Worm (Caenorhabditis elegans) whole organism, late embryonic: ENCODE data around the gene rig-6.
"Not testable (repeated sequence)": the region's sequence is repeated elsewhere in the genome, so short reads cannot be mapped to it uniquely, and the experiment has no call there.

ENCODE experiments used
- Y22D7AL.16 ChIP-seq: sonication (generic microtip); optimal IDR thresholded peaks from 2 replicates; lab custom pipeline; 2016; ENCODE audit warnings: missing genetic modification characterization, missing compliant biosample characterization
- ahr-1 ChIP-seq: sonication (generic microtip); optimal IDR thresholded peaks from 2 replicates; lab custom pipeline; 2016; ENCODE audit warnings: missing genetic modification characterization, missing compliant biosample characterization
- ceh-19 ChIP-seq: fragments of 200-800 bp; sonication (Bioruptor generic); optimal IDR thresholded peaks from 2 replicates; lab custom pipeline; 2018; ENCODE audit warnings: mild to moderate bottlenecking, missing genetic modification characterization, missing compliant biosample characterization
- ceh-22 ChIP-seq: sonication (generic microtip); optimal IDR thresholded peaks from 2 replicates; lab custom pipeline; 2017; ENCODE audit warnings: missing biosample characterization, missing genetic modification characterization
- ceh-24 ChIP-seq: sonication (generic microtip); optimal IDR thresholded peaks from 2 replicates; lab custom pipeline; 2016; ENCODE audit warnings: mild to moderate bottlenecking, missing genetic modification characterization, missing compliant biosample characterization
- ceh-30 ChIP-seq: fragments of 150-350 bp; optimal IDR thresholded peaks from 2 replicates; lab custom pipeline; 2014; ENCODE audit warnings: missing biosample characterization, missing genetic modification characterization
- ceh-31 ChIP-seq: sonication (generic microtip); optimal IDR thresholded peaks from 2 replicates; lab custom pipeline; 2016; ENCODE audit warnings: missing genetic modification characterization, missing compliant biosample characterization
- ceh-34 ChIP-seq: sonication (generic microtip); optimal IDR thresholded peaks from 2 replicates; lab custom pipeline; 2016; ENCODE audit warnings: mild to moderate bottlenecking, missing genetic modification characterization, missing compliant biosample characterization
- ceh-45 ChIP-seq: fragments of 200-800 bp; sonication (Bioruptor generic); IDR thresholded peaks from 2 replicates; pipeline ENCODE4 v1.3.6; 2022; ENCODE audit warnings: missing genetic modification reagents, missing genetic modification characterization, missing compliant biosample characterization
- ceh-48 ChIP-seq: sonication (generic microtip); optimal IDR thresholded peaks from 2 replicates; lab custom pipeline; 2016; ENCODE audit warnings: missing genetic modification characterization, inconsistent platforms, missing compliant biosample characterization
- dmd-4 ChIP-seq: sonication (generic microtip); optimal IDR thresholded peaks from 2 replicates; lab custom pipeline; 2016; ENCODE audit warnings: borderline replicate concordance, missing genetic modification characterization, missing compliant biosample characterization
- elt-2 ChIP-seq: sonication (generic microtip); optimal IDR thresholded peaks from 2 replicates; lab custom pipeline; 2016; ENCODE audit warnings: missing genetic modification reagents, missing genetic modification characterization, missing compliant biosample characterization
- fax-1 ChIP-seq: sonication (generic microtip); optimal IDR thresholded peaks from 2 replicates; lab custom pipeline; 2016; ENCODE audit warnings: missing genotype, missing genetic modification characterization, missing compliant biosample characterization
- fkh-10 ChIP-seq: fragments of 150-350 bp; optimal IDR thresholded peaks from 2 replicates; lab custom pipeline; 2014; ENCODE audit warnings: missing biosample characterization, missing genetic modification reagents, missing genetic modification characterization
- fkh-6 ChIP-seq: sonication (generic microtip); optimal IDR thresholded peaks from 2 replicates; lab custom pipeline; 2016; ENCODE audit warnings: missing genetic modification characterization, missing compliant biosample characterization
- hlh-8 ChIP-seq: sonication (generic microtip); optimal IDR thresholded peaks from 2 replicates; lab custom pipeline; 2016; ENCODE audit warnings: missing genotype, missing genetic modification characterization, missing compliant biosample characterization
- npax-4 ChIP-seq: sonication (generic microtip); optimal IDR thresholded peaks from 2 replicates; lab custom pipeline; 2016; ENCODE audit warnings: missing genetic modification characterization, missing compliant biosample characterization
- pha-2 ChIP-seq: sonication (generic microtip); optimal IDR thresholded peaks from 2 replicates; lab custom pipeline; 2017; ENCODE audit warnings: mild to moderate bottlenecking, missing genetic modification characterization, missing compliant biosample characterization
- ref-2 ChIP-seq: sonication (generic microtip); optimal IDR thresholded peaks from 2 replicates; lab custom pipeline; 2016; ENCODE audit warnings: missing genetic modification characterization, missing compliant biosample characterization
- sdc-2 ChIP-seq: sonication (generic microtip); optimal IDR thresholded peaks from 2 replicates; lab custom pipeline; 2016; ENCODE audit warnings: missing genotype, missing genetic modification characterization, missing compliant biosample characterization
- syd-9 ChIP-seq: sonication (generic microtip); optimal IDR thresholded peaks from 2 replicates; lab custom pipeline; 2016; ENCODE audit warnings: mild to moderate bottlenecking, missing genetic modification characterization, moderate library complexity, missing compliant biosample characterization
- tbx-7 ChIP-seq: sonication (generic microtip); optimal IDR thresholded peaks from 2 replicates; lab custom pipeline; 2016; ENCODE audit warnings: missing genotype, missing genetic modification characterization, missing compliant biosample characterization
- ttx-3 ChIP-seq: sonication (generic microtip); optimal IDR thresholded peaks from 2 replicates; lab custom pipeline; 2016; ENCODE audit warnings: missing genetic modification reagents, missing genetic modification characterization, missing compliant biosample characterization
- unc-3 ChIP-seq, 2 experiments: fragments of 200-800 bp in 1 of 2; sonication (Bioruptor generic) in 1 of 2; sonication (generic microtip) in 1 of 2; conservative IDR thresholded peaks in 1 of 2; optimal IDR thresholded peaks in 1 of 2; 2 replicates each; pipeline versions ENCODE4 v1.3.6 to Lab custom; 2016 to 2022; ENCODE audit warnings: missing compliant biosample characterization in 2 of 2, missing genetic modification characterization in 2 of 2, missing genetic modification reagents in 1 of 2
- unc-55 ChIP-seq: sonication (generic microtip); optimal IDR thresholded peaks from 2 replicates; lab custom pipeline; 2017; ENCODE audit warnings: missing biosample characterization, missing genetic modification reagents, missing genetic modification characterization

rig-6 gene

DNA sequence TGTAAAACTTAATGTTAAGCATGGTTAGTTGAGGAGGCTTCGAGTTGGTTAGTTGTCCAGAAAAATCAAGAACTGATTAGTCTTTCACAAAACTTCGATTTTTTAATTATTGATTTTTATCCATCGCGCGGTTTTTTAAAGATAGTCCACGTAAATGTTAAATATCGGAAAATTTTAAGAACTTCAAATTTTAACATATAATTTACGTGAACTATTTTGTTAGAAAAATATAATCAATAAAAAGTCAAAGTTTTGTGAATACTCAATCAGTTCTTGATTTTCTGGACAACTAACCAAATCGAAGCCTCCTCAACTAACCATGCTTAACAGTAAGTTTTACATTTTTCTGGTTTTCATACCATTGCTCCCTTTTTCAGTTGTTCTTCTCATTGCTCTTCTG lies 22.9 kb upstream of the rig-6 start, which contains the start of the genes C33F10.11 and C33F10.1:
C33F10.11 (minus strand) TSS at position 101 of the 400 bp plus-strand sequence.
C33F10.1 (plus strand) TSS at position 263 of the 400 bp plus-strand sequence.
- TF ChIP-seq fkh-6 (tag; lab: Kevin White, UChicago): no peak
- no peak for TF ChIP-seq npax-4
- TF ChIP-seq tbx-7 (tag; lab: Kevin White, UChicago): no peak
- TF ChIP-seq sdc-2 (tag; lab: Kevin White, UChicago): no peak

ce11 chrII:4827734-4828609 lies 16.1 kb upstream of the rig-6 start, which contains the start of the genes fbxb-88 and tbck-1:
TSS of gene fbxb-88 (minus strand) at chrII:4827884.
TSS of gene tbck-1 (plus strand) at chrII:4828559.
- TF ChIP-seq unc-55 (peak; percentile 68), ceh-34 (tag; lab: Kevin White, UChicago) (peak; percentile 0), ceh-24 (tag; lab: Kevin White, UChicago) (no peak)
- TF ChIP-seq, all 69 proteins: peak for 2

DNA sequence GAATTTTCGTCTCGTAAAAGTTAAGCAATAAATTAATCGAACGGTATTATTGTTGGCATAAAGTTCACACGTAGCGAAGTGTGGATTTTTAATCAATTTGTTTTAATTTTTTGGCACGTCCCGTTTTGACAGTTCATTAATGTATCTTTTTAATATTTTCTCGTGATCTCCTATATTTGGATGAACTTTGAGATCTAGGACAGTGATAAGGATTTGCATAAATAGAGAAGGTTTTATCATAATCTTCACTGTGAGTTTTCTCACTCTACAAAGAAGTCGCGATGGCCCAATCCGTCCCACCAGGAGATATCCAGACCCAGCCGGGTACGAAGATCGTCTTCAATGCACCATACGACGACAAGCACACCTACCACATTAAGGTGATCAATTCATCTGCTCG lies 13.2 kb upstream of the rig-6 start, which contains the start of the genes C33F10.8 and msp-40:
C33F10.8 (minus strand) TSS at position 101 of the 400 bp plus-strand sequence.
msp-40 (plus strand) TSS at position 282 of the 400 bp plus-strand sequence.
- not testable (repeated sequence) for TF ChIP-seq fkh-10 (GFP tag; lab: Kevin White, UChicago); pha-2 (tag; lab: Kevin White, UChicago); ttx-3 (tag; lab: Kevin White, UChicago)

ce11 chrII:4822610-4823009 lies 10.7 kb upstream of the rig-6 start:
- no peak for TF ChIP-seq ceh-48 (tag; lab: Kevin White, UChicago)
- peak; percentile 60 for TF ChIP-seq elt-2 (tag; lab: Kevin White, UChicago)

DNA sequence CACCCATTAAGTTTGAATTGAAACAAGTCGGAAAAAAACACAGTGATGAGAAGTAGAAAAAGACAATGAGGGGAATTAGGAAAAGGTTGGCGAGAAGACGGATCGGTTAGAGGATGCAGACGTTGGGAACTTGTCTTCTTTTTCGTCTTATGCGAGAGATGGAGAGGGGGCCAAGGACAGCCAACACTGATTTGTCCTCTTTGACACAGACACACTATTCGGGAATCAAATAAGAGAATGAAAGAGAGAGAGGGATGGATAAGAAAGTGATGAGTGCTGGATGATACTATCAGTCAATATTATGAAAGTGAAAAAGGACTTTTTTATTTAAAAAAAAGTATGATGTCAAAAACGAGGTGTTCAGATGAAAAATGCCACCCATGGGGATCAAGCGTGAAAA lies 9.9 kb upstream of the rig-6 start, which contains the start of gene lact-5:
lact-5 (minus strand) TSS at position 1 of the 400 bp plus-strand sequence.
- TF ChIP-seq fax-1 (tag; lab: Kevin White, UChicago): no peak
- no peak for TF ChIP-seq Y22D7AL.16 (tag; lab: Kevin White, UChicago)
- TF ChIP-seq elt-2 (tag; lab: Kevin White, UChicago): peak; percentile 15

ce11 chrII:4818780-4819179 lies 6.9 kb upstream of the rig-6 start:
- no peak for TF ChIP-seq unc-3 (GFP tag; conservative IDR thresholded peaks at IDR 0.05; lab: Robert Waterston, UW)
- no peak for TF ChIP-seq unc-3 (tag; optimal IDR thresholded peaks at IDR 0.05; lab: Kevin White, UChicago)
- no peak for TF ChIP-seq ceh-31 (tag; lab: Kevin White, UChicago)

- TF ChIP-seq ceh-34 (tag; lab: Kevin White, UChicago) (peak; percentile 94), dmd-4 (tag; lab: Kevin White, UChicago) (no peak), ceh-22 (tag; lab: Kevin White, UChicago) (no peak), syd-9 (tag; lab: Kevin White, UChicago) (no peak), hlh-8 (tag; lab: Kevin White, UChicago) (no peak), ceh-19 (GFP tag; lab: Kevin White, UChicago) (no peak)
These were observed 3.5 kb upstream of the rig-6 start for ce11 chrII:4815356-4815755.

ce11 chrII:4806726-4807125 lies 5.2 kb downstream of the rig-6 start:
- TF ChIP-seq ahr-1 (tag; lab: Kevin White, UChicago) (no peak), ref-2 (tag; lab: Kevin White, UChicago) (no peak), fkh-6 (tag; lab: Kevin White, UChicago) (no peak), ceh-30 (no peak), ceh-45 (GFP tag; lab: Robert Waterston, UW) (no peak)
- TF ChIP-seq, all 69 proteins: peak for 0
